Fruit fly (Drosophila melanogaster) whole organism, embryonic: Measurements from ENCODE around the gene Acn.

Experiments used
- Bgb ChIP-seq: fragments of 200-800 bp; sonication (Bioruptor generic); IDR thresholded peaks from 2 replicates; pipeline ENCODE4 v1.3.6; 2022; ENCODE audit warnings: missing biosample characterization, missing genetic modification characterization; ENCODE audit not compliant: partially characterized antibody
- CG10267 ChIP-seq: fragments of 200-800 bp; sonication (Bioruptor generic); optimal IDR thresholded peaks from 2 replicates; lab custom pipeline; 2018; ENCODE audit warnings: missing biosample characterization, mild to moderate bottlenecking, missing genetic modification characterization, moderate library complexity
- CG10431 ChIP-seq: fragments of 200-800 bp; sonication (Bioruptor generic); optimal IDR thresholded peaks from 3 replicates; lab custom pipeline; 2018; ENCODE audit warnings: missing biosample characterization, mild to moderate bottlenecking, missing genetic modification characterization
- CG11723 ChIP-seq: fragments of 200-800 bp; sonication (Bioruptor generic); optimal IDR thresholded peaks from 2 replicates; lab custom pipeline; 2017; ENCODE audit warnings: missing biosample characterization, mild to moderate bottlenecking, missing genetic modification characterization
- CG12104 ChIP-seq: fragments of 200-800 bp; sonication (Bioruptor generic); optimal IDR thresholded peaks from 3 replicates; lab custom pipeline; 2016; ENCODE audit warnings: missing biosample characterization, missing genetic modification characterization
- CG12391 ChIP-seq: fragments of 200-800 bp; sonication (Bioruptor generic); optimal IDR thresholded peaks from 3 replicates; lab custom pipeline; 2018; ENCODE audit warnings: missing biosample characterization, mild to moderate bottlenecking, missing genetic modification characterization, moderate library complexity
- CG14441 ChIP-seq: fragments of 200-800 bp; sonication (Bioruptor generic); IDR thresholded peaks from 2 replicates; pipeline ENCODE4 v1.3.6; 2022; ENCODE audit warnings: missing biosample characterization, missing genetic modification characterization
- CG14965 ChIP-seq: fragments of 200-800 bp; sonication (Bioruptor generic); optimal IDR thresholded peaks from 2 replicates; lab custom pipeline; 2016; ENCODE audit warnings: missing biosample characterization, missing genetic modification characterization, borderline replicate concordance
- CG17385 ChIP-seq: fragments of 200-800 bp; sonication (Bioruptor generic); optimal IDR thresholded peaks from 3 replicates; lab custom pipeline; 2018; ENCODE audit warnings: missing biosample characterization, mild to moderate bottlenecking, missing genetic modification characterization
- CG17612 ChIP-seq: fragments of 200-800 bp; sonication (Bioruptor generic); IDR thresholded peaks from 2 replicates; pipeline ENCODE4 v1.3.6; 2022; ENCODE audit warnings: missing biosample characterization, missing genetic modification characterization
- CG18599 ChIP-seq: fragments of 200-800 bp; sonication (Bioruptor generic); optimal IDR thresholded peaks from 3 replicates; lab custom pipeline; 2017; ENCODE audit warnings: missing biosample characterization, missing genetic modification characterization, mild to moderate bottlenecking, moderate library complexity, missing genetic modification reagents
- CG2202 ChIP-seq: fragments of 200-800 bp; sonication (Bioruptor generic); optimal IDR thresholded peaks from 2 replicates; lab custom pipeline; 2018; ENCODE audit warnings: missing biosample characterization, mild to moderate bottlenecking, missing genetic modification characterization
- CG30403 ChIP-seq: fragments of 200-800 bp; sonication (Bioruptor generic); optimal IDR thresholded peaks from 3 replicates; lab custom pipeline; 2016; ENCODE audit warnings: missing biosample characterization, missing genetic modification characterization
- CG3281 ChIP-seq: fragments of 200-800 bp; sonication (Bioruptor generic); optimal IDR thresholded peaks from 3 replicates; lab custom pipeline; 2017; ENCODE audit warnings: missing biosample characterization, mild to moderate bottlenecking, missing genetic modification characterization
- CG3407 ChIP-seq: fragments of 200-800 bp; sonication (Bioruptor generic); optimal IDR thresholded peaks from 2 replicates; lab custom pipeline; 2018; ENCODE audit warnings: missing biosample characterization, mild to moderate bottlenecking, missing genetic modification characterization
- CG4328 ChIP-seq: fragments of 200-800 bp; sonication (Bioruptor generic); optimal IDR thresholded peaks from 3 replicates; lab custom pipeline; 2017; ENCODE audit warnings: missing biosample characterization, missing genetic modification reagents, missing genetic modification characterization
- CG5180 ChIP-seq: fragments of 200-800 bp; sonication (Bioruptor generic); optimal IDR thresholded peaks from 3 replicates; lab custom pipeline; 2017; ENCODE audit warnings: missing biosample characterization, missing genetic modification characterization, mild to moderate bottlenecking, moderate library complexity, missing genetic modification reagents
- CG6813 ChIP-seq: fragments of 200-800 bp; sonication (Bioruptor generic); optimal IDR thresholded peaks from 2 replicates; lab custom pipeline; 2017; ENCODE audit warnings: missing biosample characterization, missing genetic modification characterization, mild to moderate bottlenecking, moderate library complexity, missing genetic modification reagents
- CG7786 ChIP-seq: fragments of 200-800 bp; sonication (Bioruptor generic); optimal IDR thresholded peaks from 2 replicates; lab custom pipeline; 2016; ENCODE audit warnings: missing biosample characterization, missing genetic modification characterization
- CG7839 ChIP-seq: fragments of 200-800 bp; sonication (Bioruptor generic); optimal IDR thresholded peaks from 3 replicates; lab custom pipeline; 2018; ENCODE audit warnings: missing biosample characterization, mild to moderate bottlenecking, missing genetic modification characterization, moderate library complexity
- CoRest ChIP-seq: fragments of 200-800 bp; sonication (Bioruptor generic); optimal IDR thresholded peaks from 3 replicates; lab custom pipeline; 2018; ENCODE audit warnings: missing biosample characterization, mild to moderate bottlenecking, missing genetic modification characterization, moderate library complexity
- E2f2 ChIP-seq: fragments of 200-800 bp; sonication (Bioruptor generic); IDR thresholded peaks from 2 replicates; pipeline ENCODE4 v1.3.6; 2022; ENCODE audit warnings: missing biosample characterization, missing genetic modification characterization
- Ets65A ChIP-seq: fragments of 200-800 bp; sonication (Bioruptor generic); peaks from one replicate; lab custom pipeline; 2016; ENCODE audit warnings: missing biosample characterization, missing genetic modification characterization
- HLH3B ChIP-seq: fragments of 200-800 bp; sonication (Bioruptor generic); IDR thresholded peaks from 2 replicates; pipeline ENCODE4 v1.3.6; 2022; ENCODE audit warnings: missing biosample characterization, missing genetic modification characterization
- HmgD ChIP-seq: fragments of 200-800 bp; sonication (Bioruptor generic); optimal IDR thresholded peaks from 3 replicates; lab custom pipeline; 2016; ENCODE audit warnings: missing biosample characterization, missing genetic modification characterization
- MTF-1 ChIP-seq: fragments of 200-800 bp; sonication (Bioruptor generic); optimal IDR thresholded peaks from 2 replicates; lab custom pipeline; 2018; ENCODE audit warnings: missing biosample characterization, mild to moderate bottlenecking, missing genetic modification characterization, borderline replicate concordance
- Nf-YC ChIP-seq: fragments of 200-800 bp; optimal IDR thresholded peaks from 3 replicates; lab custom pipeline; 2019; ENCODE audit warnings: missing biosample characterization, mild to moderate bottlenecking, missing genetic modification characterization, moderate library complexity
- PHDP ChIP-seq: fragments of 200-800 bp; sonication (Bioruptor generic); optimal IDR thresholded peaks from 3 replicates; lab custom pipeline; 2018; ENCODE audit warnings: missing biosample characterization, mild to moderate bottlenecking, missing genetic modification characterization, moderate library complexity
- Ptx1 ChIP-seq: fragments of 200-800 bp; sonication (Bioruptor generic); IDR thresholded peaks from 2 replicates; pipeline ENCODE4 v1.3.6; 2022; ENCODE audit warnings: missing biosample characterization, missing genetic modification characterization
- Sox100B ChIP-seq: fragments of 200-800 bp; sonication (Bioruptor generic); optimal IDR thresholded peaks from 3 replicates; lab custom pipeline; 2018; ENCODE audit warnings: missing biosample characterization, mild to moderate bottlenecking, missing genetic modification characterization
- Sry-β ChIP-seq: fragments of 200-800 bp; sonication (Bioruptor generic); optimal IDR thresholded peaks from 2 replicates; lab custom pipeline; 2018; ENCODE audit warnings: missing biosample characterization, mild to moderate bottlenecking, missing genetic modification characterization, moderate library complexity
- Trl ChIP-seq, 3 experiments: fragments of >200 bp in 2 of 3; fragments of 200-800 bp in 1 of 3; sonication (Bioruptor generic) in 1 of 3; optimal IDR thresholded peaks; 2 replicates in 1 of 3; 3 replicates in 2 of 3; lab custom pipeline; 2016 to 2017; ENCODE audit warnings: missing biosample characterization in 1 of 3, missing genetic modification characterization in 1 of 3
- btn ChIP-seq: fragments of 200-800 bp; sonication (Bioruptor generic); optimal IDR thresholded peaks from 2 replicates; lab custom pipeline; 2016; ENCODE audit warnings: missing biosample characterization, missing genetic modification characterization
- chif ChIP-seq, 2 experiments: fragments of 200-800 bp; sonication (Bioruptor generic); optimal IDR thresholded peaks; 3 replicates each; lab custom pipeline; 2016; ENCODE audit warnings: missing biosample characterization in 2 of 2, missing genetic modification characterization in 2 of 2
- crol ChIP-seq: fragments of 200-800 bp; sonication (Bioruptor generic); IDR thresholded peaks from 2 replicates; pipeline ENCODE4 v1.3.6; 2022; ENCODE audit warnings: missing biosample characterization, missing genetic modification characterization
- dmrt99B ChIP-seq: fragments of 200-800 bp; sonication (Bioruptor generic); optimal IDR thresholded peaks from 2 replicates; lab custom pipeline; 2018; ENCODE audit warnings: missing biosample characterization, mild to moderate bottlenecking, missing genetic modification characterization, moderate library complexity
- dysf ChIP-seq: fragments of 200-800 bp; sonication (Bioruptor generic); IDR thresholded peaks from 3 replicates; pipeline ENCODE4 v1.3.6; 2022; ENCODE audit warnings: missing biosample characterization, missing genetic modification characterization
- grau ChIP-seq: fragments of 200-800 bp; optimal IDR thresholded peaks from 3 replicates; lab custom pipeline; 2019; ENCODE audit warnings: missing biosample characterization, mild to moderate bottlenecking, missing genetic modification characterization, moderate library complexity
- gsb-n ChIP-seq: fragments of 200-800 bp; sonication (Bioruptor generic); optimal IDR thresholded peaks from 3 replicates; lab custom pipeline; 2018; ENCODE audit warnings: missing biosample characterization, mild to moderate bottlenecking, missing genetic modification characterization
- kah ChIP-seq: fragments of 200-800 bp; sonication (Bioruptor generic); optimal IDR thresholded peaks from 2 replicates; lab custom pipeline; 2018; ENCODE audit warnings: missing biosample characterization, mild to moderate bottlenecking, missing genetic modification characterization
- lilli ChIP-seq: fragments of 200-800 bp; sonication (Bioruptor generic); optimal IDR thresholded peaks from 3 replicates; lab custom pipeline; 2016; ENCODE audit warnings: missing biosample characterization, missing genetic modification characterization
- lmd ChIP-seq: fragments of 200-800 bp; sonication (Bioruptor generic); IDR thresholded peaks from 2 replicates; pipeline ENCODE4 v1.3.6; 2022; ENCODE audit warnings: missing biosample characterization, missing genetic modification characterization
- nmo ChIP-seq: fragments of 200-800 bp; sonication (Bioruptor generic); optimal IDR thresholded peaks from 2 replicates; lab custom pipeline; 2018; ENCODE audit warnings: missing biosample characterization, mild to moderate bottlenecking, missing genetic modification characterization, moderate library complexity
- phol ChIP-seq: fragments of 200-800 bp; sonication (Bioruptor generic); optimal IDR thresholded peaks from 3 replicates; lab custom pipeline; 2018; ENCODE audit warnings: missing biosample characterization, mild to moderate bottlenecking, missing genetic modification characterization, moderate library complexity
- prd ChIP-seq, 3 experiments: fragments of >200 bp in 2 of 3; fragments of 200-800 bp in 1 of 3; sonication (Bioruptor generic) in 1 of 3; optimal IDR thresholded peaks in 2 of 3; IDR thresholded peaks in 1 of 3; 2 replicates in 2 of 3; 3 replicates in 1 of 3; pipeline versions ENCODE4 v1.3.6 to Lab custom; 2017 to 2022; ENCODE audit warnings: missing biosample characterization in 1 of 3, missing genetic modification characterization in 1 of 3
- seq ChIP-seq: fragments of 200-800 bp; sonication (Bioruptor generic); IDR thresholded peaks from 2 replicates; pipeline ENCODE4 v1.3.6; 2022; ENCODE audit warnings: missing biosample characterization, missing genetic modification characterization
- so ChIP-seq: fragments of 200-800 bp; sonication (Bioruptor generic); IDR thresholded peaks from 3 replicates; pipeline ENCODE4 v1.3.6; 2022; ENCODE audit warnings: missing biosample characterization, missing genetic modification characterization
- vvl ChIP-seq: fragments of 200-800 bp; sonication (Bioruptor generic); IDR thresholded peaks from 2 replicates; pipeline ENCODE4 v1.3.6; 2022; ENCODE audit warnings: missing biosample characterization, missing genetic modification characterization
- zfh2 ChIP-seq: fragments of 200-800 bp; sonication (Bioruptor generic); optimal IDR thresholded peaks from 2 replicates; lab custom pipeline; 2016; ENCODE audit warnings: missing biosample characterization, missing genetic modification characterization

The Acn gene

dm6 chr2L:19019160-19019592 is 26.0 kb upstream of the Acn start (continued):
- TF ChIP-seq CG10267 (tag; lab: Kevin White, UChicago) (peak; percentile 14), CG17612 (GFP tag; lab: Robert Waterston, UW) (0 out of 2 replicates have a peak, but pooled peaks have one; percentile 6), CG2202 (tag; lab: Kevin White, UChicago) (no peak), lmd (0 out of 2 replicates have a peak, but pooled peaks have one; percentile 3), phol (tag; lab: Kevin White, UChicago) (peak; percentile 31), CG7839 (tag; lab: Kevin White, UChicago) (peak; percentile 38), crol (GFP tag; lab: Robert Waterston, UW) (no peak), prd (optimal IDR thresholded peaks at IDR 0.05; lab: Kevin White, UChicago) (no peak), prd (GFP tag; IDR thresholded peaks at IDR 0.05; lab: Robert Waterston, UW) (peak; percentile 5; the same call in 1 of the 3 replicates), CG3281 (GFP tag; lab: Kevin White, UChicago) (peak; percentile 45), vvl (GFP tag; lab: Robert Waterston, UW) (no peak), CG3407 (GFP tag; lab: Kevin White, UChicago) (no peak), CG12104 (GFP tag; lab: Kevin White, UChicago) (no peak), MTF-1 (GFP tag; lab: Kevin White, UChicago) (no peak), CG12391 (tag; lab: Kevin White, UChicago) (peak; percentile 7), Sox100B (peak; percentile 62), seq (GFP tag; lab: Robert Waterston, UW) (peak; percentile 19; the same call in 1 of the 2 replicates), Ets65A (peak; percentile 53), Nf-YC (tag; lab: Kevin White, UChicago) (peak; percentile 14), CG30403 (GFP tag; lab: Kevin White, UChicago) (peak; percentile 56), CoRest (tag; lab: Kevin White, UChicago) (peak; percentile 61), so (GFP tag; lab: Robert Waterston, UW) (no peak), nmo (GFP tag; lab: Kevin White, UChicago) (peak; percentile 15), CG5180 (GFP tag; lab: Kevin White, UChicago) (peak; percentile 10), Sry-β (GFP tag; lab: Kevin White, UChicago) (no peak), dmrt99B (tag; lab: Kevin White, UChicago) (peak; percentile 55), dysf (GFP tag; lab: Robert Waterston, UW) (0 out of 3 replicates have a peak, but pooled peaks have one; percentile 32), E2f2 (GFP tag; lab: Robert Waterston, UW) (no peak), HmgD (GFP tag; lab: Kevin White, UChicago) (no peak), grau (tag; lab: Kevin White, UChicago) (peak; percentile 27), CG6813 (GFP tag; lab: Kevin White, UChicago) (peak; percentile 8), CG10431 (GFP tag; lab: Kevin White, UChicago) (no peak), Trl (optimal IDR thresholded peaks at IDR 0.05; lab: Kevin White, UChicago) (no peak), Trl (GFP tag; optimal IDR thresholded peaks at IDR 0.05; lab: Kevin White, UChicago) (no peak), CG11723 (GFP tag; lab: Kevin White, UChicago) (no peak), CG7786 (peak; percentile 6), btn (GFP tag; lab: Kevin White, UChicago) (no peak), zfh2 (GFP tag; lab: Kevin White, UChicago) (peak; percentile 13), CG18599 (GFP tag; lab: Kevin White, UChicago) (peak; percentile 61), CG14441 (GFP tag; lab: Robert Waterston, UW) (no peak), Ptx1 (GFP tag; lab: Robert Waterston, UW) (peak; percentile 44; the same call in 1 of the 2 replicates), chif (GFP tag; optimal IDR thresholded peaks at IDR 0.05; lab: Kevin White, UChicago) (no peak), kah (GFP tag; lab: Kevin White, UChicago) (no peak), Bgb (GFP tag; lab: Robert Waterston, UW) (no peak), CG4328 (GFP tag; lab: Kevin White, UChicago) (no peak), PHDP (no peak), lilli (GFP tag; lab: Kevin White, UChicago) (peak; percentile 44), CG14965 (GFP tag; lab: Kevin White, UChicago) (no peak), HLH3B (no peak), CG17385 (peak; percentile 31), gsb-n (tag; lab: Kevin White, UChicago) (no peak)
